Fruit fly (Drosophila melanogaster): ENCODE data around the gene Pph13.

Gene Pph13

DNA sequence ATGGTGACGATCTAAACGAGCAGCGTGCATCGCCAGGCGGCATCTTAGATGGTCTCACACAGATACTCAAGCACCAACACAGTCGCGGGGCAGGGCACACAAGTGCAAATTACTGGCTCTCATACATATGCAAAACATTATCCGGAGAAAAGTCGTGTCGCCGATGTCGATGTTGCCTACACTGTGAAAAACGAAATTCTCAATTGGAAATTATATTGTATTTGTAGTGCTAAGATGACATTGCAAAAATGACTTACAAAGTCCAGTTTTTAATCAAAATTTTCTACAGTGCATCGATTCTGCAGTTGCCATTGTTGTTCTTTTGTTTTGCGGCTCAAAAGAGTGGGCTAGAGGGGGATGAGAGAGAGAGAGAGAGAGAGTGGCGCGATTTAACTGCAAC, 42.5 kb downstream of the Pph13 start:
- TF ChIP-seq noc (tag; optimal IDR thresholded peaks at IDR 0.05): no peak

DNA sequence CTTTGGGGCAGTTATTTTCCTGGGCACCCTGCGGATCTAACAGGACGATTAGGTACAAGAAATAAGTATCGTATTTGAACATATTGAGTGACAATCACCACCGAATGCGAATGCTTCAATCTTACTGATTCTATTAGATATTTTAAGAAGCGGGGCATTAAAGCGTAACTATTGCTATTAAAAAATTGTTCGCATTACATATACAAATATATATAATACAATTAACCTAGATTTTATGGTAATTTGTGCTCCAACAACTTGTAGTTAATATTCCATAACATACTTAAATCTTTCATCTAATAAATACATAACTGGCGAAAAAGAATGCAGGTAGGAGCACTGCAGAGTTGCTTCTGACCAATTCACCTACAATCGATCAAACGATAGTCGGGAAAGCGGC, 43.8 kb downstream of the Pph13 start, which contains the start of gene lectin-21Cb:
Gene lectin-21Cb (minus strand): TSS at position 101 of the 400 bp plus-strand sequence.
- no peak for TF ChIP-seq noc (tag; optimal IDR thresholded peaks at IDR 0.05)

DNA sequence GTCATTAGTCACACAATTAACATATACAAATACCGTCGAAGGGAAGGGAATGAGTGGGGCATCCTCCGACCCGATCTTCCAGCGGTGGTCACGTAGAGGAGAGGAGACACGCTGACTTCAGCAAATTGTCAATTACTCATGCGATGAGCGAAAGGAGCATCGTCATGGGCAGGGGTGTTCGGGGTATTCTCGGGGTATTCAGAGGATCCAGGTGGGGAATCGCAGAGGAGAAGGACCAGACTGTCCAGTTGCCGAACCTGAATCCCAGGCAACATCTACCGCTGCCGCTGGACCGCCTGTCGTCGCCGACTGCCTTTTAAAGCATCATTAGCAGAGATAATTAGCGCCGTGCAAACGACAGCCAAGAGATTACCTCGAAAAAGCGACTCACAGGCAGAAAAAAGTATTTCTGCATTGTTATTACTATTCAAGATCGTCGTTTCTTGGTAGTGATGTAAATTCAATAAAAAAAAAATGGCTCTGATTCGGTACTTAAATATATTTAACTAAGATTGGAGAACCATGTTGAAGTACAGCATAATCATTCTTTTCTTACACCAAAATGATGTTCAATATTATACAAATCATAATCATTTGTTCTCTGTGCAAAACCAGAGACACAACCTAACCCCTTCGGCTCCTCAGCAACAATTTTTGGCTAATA, 46.1 kb downstream of the Pph13 start:
- TF ChIP-seq noc (tag; optimal IDR thresholded peaks at IDR 0.05): no peak

DNA sequence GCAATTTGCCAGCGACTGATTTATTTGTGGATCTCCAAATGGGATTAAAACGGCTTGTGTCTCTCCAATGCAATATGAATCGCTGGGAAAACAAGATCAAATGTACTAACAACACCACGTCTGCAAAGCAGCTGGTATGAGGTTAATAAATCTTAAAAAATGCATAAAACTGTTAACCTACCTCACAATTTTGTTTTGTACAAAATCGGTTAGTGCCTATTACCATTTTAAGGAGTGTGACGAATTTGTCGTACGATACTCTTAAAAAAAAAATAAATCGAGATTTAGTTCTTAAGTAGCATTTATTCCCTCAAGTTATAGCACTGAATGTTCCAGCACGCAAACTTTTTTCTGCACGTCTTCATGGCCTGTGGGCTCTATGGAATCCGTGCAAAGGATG, 47.0 kb downstream of the Pph13 start, which contains the start of gene lectin-21Ca:
Gene lectin-21Ca (plus strand): TSS at position 301 of the 400 bp plus-strand sequence.
- no peak for TF ChIP-seq noc (tag; optimal IDR thresholded peaks at IDR 0.05)

DNA sequence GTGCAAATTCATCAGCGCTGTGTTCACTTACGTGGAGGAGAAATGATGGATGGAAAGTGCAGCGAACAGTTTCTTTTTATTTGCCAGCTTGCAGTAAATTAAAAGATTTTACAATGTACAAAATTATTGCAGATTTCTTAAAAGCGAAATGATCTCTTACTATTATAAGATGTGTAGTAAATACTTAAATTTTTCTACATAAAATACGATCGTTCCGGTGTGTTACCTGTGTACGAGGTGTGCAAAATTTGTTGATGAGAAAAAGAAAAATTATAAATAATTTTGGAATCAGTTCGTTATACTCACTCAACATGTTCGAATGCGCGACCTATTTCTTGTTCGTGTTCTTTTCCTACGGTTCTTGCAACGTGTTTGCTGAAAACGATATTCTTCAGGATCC, 48.1 kb downstream of the Pph13 start, which contains the start of gene CG2839:
Gene CG2839 (plus strand): TSS at position 301 of the 400 bp plus-strand sequence.
- TF ChIP-seq noc (tag; optimal IDR thresholded peaks at IDR 0.05): no peak

Data from whole organism, larva.